Fruit fly (Drosophila melanogaster) whole organism, embryonic: Measurements from ENCODE around the gene kra.

ENCODE experiments used
- Ada2b ChIP-seq: fragments of 200-800 bp; sonication (Bioruptor generic); IDR thresholded peaks from 2 replicates; pipeline ENCODE4 v1.3.6; 2022; ENCODE audit warnings: missing biosample characterization, missing genetic modification characterization
- Atf-2 ChIP-seq: fragments of 200-800 bp; sonication (Bioruptor generic); optimal IDR thresholded peaks from 2 replicates; lab custom pipeline; 2016; ENCODE audit warnings: missing biosample characterization, missing genetic modification characterization
- Bdp1 ChIP-seq: fragments of 200-800 bp; sonication (Bioruptor generic); optimal IDR thresholded peaks from 3 replicates; lab custom pipeline; 2016; ENCODE audit warnings: missing biosample characterization, missing genetic modification characterization
- Bteb2 ChIP-seq: fragments of 200-800 bp; sonication (Bioruptor generic); optimal IDR thresholded peaks from 2 replicates; lab custom pipeline; 2016; ENCODE audit warnings: missing biosample characterization, missing genetic modification characterization
- CG10366 ChIP-seq: fragments of 200-800 bp; sonication (Bioruptor generic); IDR thresholded peaks from 2 replicates; pipeline ENCODE4 v1.3.6; 2022; ENCODE audit warnings: missing biosample characterization, missing genetic modification characterization
- CG10543 ChIP-seq: fragments of 200-800 bp; sonication (Bioruptor generic); optimal IDR thresholded peaks from 3 replicates; lab custom pipeline; 2017; ENCODE audit warnings: missing biosample characterization, mild to moderate bottlenecking, missing genetic modification characterization, moderate library complexity
- CG11695 ChIP-seq: fragments of 200-800 bp; sonication (Bioruptor generic); IDR thresholded peaks from 3 replicates; pipeline ENCODE4 v1.3.6; 2022; ENCODE audit warnings: missing biosample characterization, missing genetic modification characterization
- CG12769 ChIP-seq: fragments of 200-800 bp; sonication (Bioruptor generic); optimal IDR thresholded peaks from 2 replicates; lab custom pipeline; 2019; ENCODE audit warnings: missing biosample characterization, mild to moderate bottlenecking, missing genetic modification characterization, moderate library complexity
- CG13775 ChIP-seq: fragments of 200-800 bp; sonication (Bioruptor generic); optimal IDR thresholded peaks from 3 replicates; lab custom pipeline; 2017; ENCODE audit warnings: missing biosample characterization, mild to moderate bottlenecking, missing genetic modification characterization
- CG14441 ChIP-seq: fragments of 200-800 bp; sonication (Bioruptor generic); IDR thresholded peaks from 2 replicates; pipeline ENCODE4 v1.3.6; 2022; ENCODE audit warnings: missing biosample characterization, missing genetic modification characterization
- CG14965 ChIP-seq: fragments of 200-800 bp; sonication (Bioruptor generic); optimal IDR thresholded peaks from 2 replicates; lab custom pipeline; 2016; ENCODE audit warnings: missing biosample characterization, missing genetic modification characterization, borderline replicate concordance
- CG15479 ChIP-seq: fragments of 200-800 bp; sonication (Bioruptor generic); optimal IDR thresholded peaks from 3 replicates; lab custom pipeline; 2019; ENCODE audit warnings: missing biosample characterization, mild to moderate bottlenecking, missing genetic modification characterization, moderate library complexity
- CG1602 ChIP-seq: fragments of 200-800 bp; sonication (Bioruptor generic); optimal IDR thresholded peaks from 3 replicates; lab custom pipeline; 2016; ENCODE audit warnings: missing biosample characterization, missing genetic modification characterization
- CG16815 ChIP-seq: fragments of 200-800 bp; sonication (Bioruptor generic); optimal IDR thresholded peaks from 3 replicates; lab custom pipeline; 2017; ENCODE audit warnings: missing biosample characterization, mild to moderate bottlenecking, missing genetic modification characterization
- CG17829 ChIP-seq: fragments of 200-800 bp; optimal IDR thresholded peaks from 2 replicates; lab custom pipeline; 2019; ENCODE audit warnings: missing biosample characterization, mild to moderate bottlenecking, missing genetic modification characterization, moderate library complexity
- CG18619 ChIP-seq: fragments of 200-800 bp; sonication (Bioruptor generic); optimal IDR thresholded peaks from 3 replicates; lab custom pipeline; 2017; ENCODE audit warnings: missing biosample characterization, mild to moderate bottlenecking, missing genetic modification characterization
- CG2202 ChIP-seq: fragments of 200-800 bp; sonication (Bioruptor generic); optimal IDR thresholded peaks from 2 replicates; lab custom pipeline; 2018; ENCODE audit warnings: missing biosample characterization, mild to moderate bottlenecking, missing genetic modification characterization
- CG2889 ChIP-seq: fragments of 200-800 bp; sonication (Bioruptor generic); IDR thresholded peaks from 3 replicates; pipeline ENCODE4 v1.3.6; 2022; ENCODE audit warnings: missing biosample characterization, missing genetic modification characterization
- CG30431 ChIP-seq: fragments of 200-800 bp; sonication (Bioruptor generic); optimal IDR thresholded peaks from 2 replicates; lab custom pipeline; 2017; ENCODE audit warnings: missing biosample characterization, missing genetic modification characterization
- CG32767 ChIP-seq: fragments of 200-800 bp; sonication (Bioruptor generic); IDR thresholded peaks from 2 replicates; pipeline ENCODE4 v1.3.6; 2022; ENCODE audit warnings: missing biosample characterization, missing genetic modification characterization
- CG3847 ChIP-seq: fragments of 200-800 bp; sonication (Bioruptor generic); IDR thresholded peaks from 2 replicates; pipeline ENCODE4 v1.3.6; 2022; ENCODE audit warnings: missing biosample characterization, missing genetic modification characterization
- CG3995 ChIP-seq: fragments of 200-800 bp; sonication (Bioruptor generic); optimal IDR thresholded peaks from 3 replicates; lab custom pipeline; 2016; ENCODE audit warnings: missing biosample characterization, missing genetic modification characterization
- CG6654 ChIP-seq: fragments of 200-800 bp; sonication (Bioruptor generic); optimal IDR thresholded peaks from 2 replicates; lab custom pipeline; 2017; ENCODE audit warnings: missing biosample characterization, mild to moderate bottlenecking, missing genetic modification characterization
- CG8089 ChIP-seq: fragments of 200-800 bp; sonication (Bioruptor generic); optimal IDR thresholded peaks from 3 replicates; lab custom pipeline; 2016; ENCODE audit warnings: missing biosample characterization, missing genetic modification characterization
- CG8281 ChIP-seq: fragments of 200-800 bp; sonication (Bioruptor generic); optimal IDR thresholded peaks from 2 replicates; lab custom pipeline; 2018; ENCODE audit warnings: missing biosample characterization, mild to moderate bottlenecking, missing genetic modification characterization, moderate library complexity
- Drgx ChIP-seq: fragments of 200-800 bp; sonication (Bioruptor generic); IDR thresholded peaks from 2 replicates; pipeline ENCODE4 v1.3.6; 2022; ENCODE audit warnings: missing biosample characterization, missing genetic modification characterization
- Fer1 ChIP-seq: fragments of 200-800 bp; sonication (Bioruptor generic); optimal IDR thresholded peaks from 2 replicates; lab custom pipeline; 2017; ENCODE audit warnings: missing biosample characterization, mild to moderate bottlenecking, missing genetic modification characterization
- Hr39 ChIP-seq: fragments of >200 bp; optimal IDR thresholded peaks from 2 replicates; lab custom pipeline; 2017
- Meics ChIP-seq: fragments of 200-800 bp; sonication (Bioruptor generic); optimal IDR thresholded peaks from 2 replicates; lab custom pipeline; 2017; ENCODE audit warnings: missing biosample characterization, mild to moderate bottlenecking, missing genetic modification characterization
- NC2α ChIP-seq: fragments of 200-800 bp; sonication (Bioruptor generic); optimal IDR thresholded peaks from 2 replicates; lab custom pipeline; 2016; ENCODE audit warnings: missing biosample characterization, missing genetic modification characterization
- NFAT ChIP-seq: fragments of 200-800 bp; sonication (Bioruptor generic); IDR thresholded peaks from 2 replicates; pipeline ENCODE4 v1.3.6; 2022; ENCODE audit warnings: missing biosample characterization, missing genetic modification characterization
- Neu2 ChIP-seq: fragments of 200-800 bp; sonication (Bioruptor generic); optimal IDR thresholded peaks from 3 replicates; lab custom pipeline; 2016; ENCODE audit warnings: missing biosample characterization, missing genetic modification characterization, borderline replicate concordance
- YL-1 ChIP-seq: fragments of 200-800 bp; sonication (Bioruptor generic); optimal IDR thresholded peaks from 3 replicates; lab custom pipeline; 2017; ENCODE audit warnings: missing biosample characterization, mild to moderate bottlenecking, missing genetic modification characterization
- amos ChIP-seq: fragments of 200-800 bp; sonication (Bioruptor generic); IDR thresholded peaks from 2 replicates; pipeline ENCODE4 v1.3.6; 2022; ENCODE audit warnings: missing biosample characterization, missing genetic modification characterization; ENCODE audit not compliant: partially characterized antibody
- ato ChIP-seq: fragments of 200-800 bp; sonication (Bioruptor generic); IDR thresholded peaks from 2 replicates; pipeline ENCODE4 v1.3.6; 2022; ENCODE audit warnings: missing biosample characterization, missing genetic modification characterization; ENCODE audit not compliant: partially characterized antibody
- cad ChIP-seq: fragments of >200 bp; optimal IDR thresholded peaks from 2 replicates; lab custom pipeline; 2017; ENCODE audit warnings: missing biosample characterization, missing genetic modification characterization
- caup ChIP-seq: fragments of 200-800 bp; sonication (Bioruptor generic); optimal IDR thresholded peaks from 3 replicates; lab custom pipeline; 2017; ENCODE audit warnings: missing biosample characterization, mild to moderate bottlenecking, missing genetic modification characterization, moderate library complexity; ENCODE audit not compliant: severe bottlenecking
- cg ChIP-seq: fragments of 200-800 bp; sonication (Bioruptor generic); optimal IDR thresholded peaks from 3 replicates; lab custom pipeline; 2019; ENCODE audit warnings: missing biosample characterization, mild to moderate bottlenecking, missing genetic modification characterization, moderate library complexity
- ci ChIP-seq: fragments of 200-800 bp; sonication (Bioruptor generic); IDR thresholded peaks from 3 replicates; pipeline ENCODE4 v1.3.6; 2022; ENCODE audit warnings: missing biosample characterization, missing genetic modification characterization
- danr ChIP-seq: fragments of 200-800 bp; sonication (Bioruptor generic); IDR thresholded peaks from 2 replicates; pipeline ENCODE4 v1.3.6; 2022; ENCODE audit warnings: missing biosample characterization, missing genetic modification characterization
- hbn ChIP-seq: fragments of 200-800 bp; sonication (Bioruptor generic); IDR thresholded peaks from 2 replicates; pipeline ENCODE4 v1.3.6; 2022; ENCODE audit warnings: missing biosample characterization, missing genetic modification characterization; ENCODE audit not compliant: partially characterized antibody
- her ChIP-seq: fragments of 200-800 bp; sonication (Bioruptor generic); optimal IDR thresholded peaks from 2 replicates; lab custom pipeline; 2016; ENCODE audit warnings: missing biosample characterization, missing genetic modification characterization
- nerfin-1 ChIP-seq: fragments of 200-800 bp; sonication (Bioruptor generic); optimal IDR thresholded peaks from 3 replicates; lab custom pipeline; 2019; ENCODE audit warnings: missing biosample characterization, mild to moderate bottlenecking, missing genetic modification characterization, moderate library complexity
- phol ChIP-seq: fragments of 200-800 bp; sonication (Bioruptor generic); optimal IDR thresholded peaks from 3 replicates; lab custom pipeline; 2018; ENCODE audit warnings: missing biosample characterization, mild to moderate bottlenecking, missing genetic modification characterization, moderate library complexity
- run ChIP-seq: fragments of 200-800 bp; sonication (Bioruptor generic); optimal IDR thresholded peaks from 3 replicates; lab custom pipeline; 2018; ENCODE audit warnings: missing biosample characterization, mild to moderate bottlenecking, missing genetic modification characterization
- schlank ChIP-seq: fragments of 200-800 bp; sonication (Bioruptor generic); optimal IDR thresholded peaks from 2 replicates; lab custom pipeline; 2018; ENCODE audit warnings: missing biosample characterization, mild to moderate bottlenecking, missing genetic modification characterization
- slbo ChIP-seq: fragments of 200-800 bp; sonication (Bioruptor generic); IDR thresholded peaks from 2 replicates; pipeline ENCODE4 v1.3.6; 2022; ENCODE audit warnings: missing biosample characterization, missing genetic modification characterization
- sob ChIP-seq: fragments of 200-800 bp; sonication (Bioruptor generic); IDR thresholded peaks from 2 replicates; pipeline ENCODE4 v1.3.6; 2022; ENCODE audit warnings: missing biosample characterization, missing genetic modification characterization
- tgo ChIP-seq: fragments of 200-800 bp; sonication (Bioruptor generic); IDR thresholded peaks from 3 replicates; pipeline ENCODE4 v1.3.6; 2022; ENCODE audit warnings: missing biosample characterization, missing genetic modification characterization
- twi ChIP-seq: fragments of 200-800 bp; optimal IDR thresholded peaks from 2 replicates; lab custom pipeline; 2019; ENCODE audit warnings: missing biosample characterization, mild to moderate bottlenecking, missing genetic modification characterization, moderate library complexity
- unc-4 ChIP-seq: fragments of 200-800 bp; sonication (Bioruptor generic); IDR thresholded peaks from 2 replicates; pipeline ENCODE4 v1.3.6; 2022; ENCODE audit warnings: missing biosample characterization, missing genetic modification characterization; ENCODE audit not compliant: partially characterized antibody
- vvl ChIP-seq: fragments of 200-800 bp; sonication (Bioruptor generic); IDR thresholded peaks from 2 replicates; pipeline ENCODE4 v1.3.6; 2022; ENCODE audit warnings: missing biosample characterization, missing genetic modification characterization

kra gene

DNA sequence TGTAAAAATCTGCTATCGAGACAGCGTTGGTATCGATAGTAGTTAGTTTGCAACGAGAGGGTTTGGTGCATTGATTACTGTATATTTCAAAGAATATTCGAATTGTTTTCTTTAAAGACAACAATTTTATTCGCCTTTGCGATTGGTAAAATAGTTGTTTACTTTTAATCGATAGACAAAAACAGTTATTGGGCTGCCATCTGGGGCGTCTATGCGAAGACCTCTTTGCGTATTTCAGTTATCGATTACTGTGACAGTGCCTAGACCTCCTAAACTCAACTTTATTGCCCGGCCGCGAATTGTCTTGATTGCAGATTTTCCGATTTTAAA lies 12.1 kb upstream of the kra start, which contains the start of gene Atu (continued):
- TF ChIP-seq ci (GFP tag; lab: Robert Waterston, UW) (no peak), CG3847 (GFP tag; lab: Robert Waterston, UW) (peak; percentile 62), CG13775 (peak; percentile 35), CG6654 (GFP tag; lab: Kevin White, UChicago) (no peak), nerfin-1 (tag; lab: Kevin White, UChicago) (peak; percentile 18), run (tag; lab: Kevin White, UChicago) (no peak), Fer1 (GFP tag; lab: Kevin White, UChicago) (peak; percentile 3), sob (GFP tag; lab: Robert Waterston, UW) (peak; percentile 52), phol (tag; lab: Kevin White, UChicago) (peak; percentile 66), Bdp1 (GFP tag; lab: Kevin White, UChicago) (no peak), CG32767 (GFP tag; lab: Robert Waterston, UW) (no peak), CG8281 (tag; lab: Kevin White, UChicago) (no peak), twi (peak; percentile 31), slbo (GFP tag; lab: Robert Waterston, UW) (peak; percentile 49; the same call in 1 of the 2 replicates), CG17829 (tag; lab: Kevin White, UChicago) (peak; percentile 49), Meics (GFP tag; lab: Kevin White, UChicago) (peak; percentile 10), Ada2b (GFP tag; lab: Robert Waterston, UW) (no peak), schlank (tag; lab: Kevin White, UChicago) (no peak), CG12769 (peak; percentile 55), cg (GFP tag; lab: Kevin White, UChicago) (peak; percentile 87), CG14965 (GFP tag; lab: Kevin White, UChicago) (no peak), Bteb2 (no peak), YL-1 (peak; percentile 81), CG16815 (GFP tag; lab: Kevin White, UChicago) (no peak), Drgx (no peak), NC2α (GFP tag; lab: Kevin White, UChicago) (peak; percentile 2), unc-4 (peak; percentile 94), Atf-2 (GFP tag; lab: Kevin White, UChicago) (no peak), cad (GFP tag; lab: Kevin White, UChicago) (no peak), CG3995 (GFP tag; lab: Kevin White, UChicago) (peak; percentile 80), CG18619 (no peak), vvl (GFP tag; lab: Robert Waterston, UW) (no peak), caup (GFP tag; lab: Kevin White, UChicago) (no peak), tgo (no peak), CG15479 (GFP tag; lab: Kevin White, UChicago) (no peak), CG10366 (GFP tag; lab: Robert Waterston, UW) (no peak), CG2889 (GFP tag; lab: Robert Waterston, UW) (no peak), CG2202 (tag; lab: Kevin White, UChicago) (no peak), NFAT (GFP tag; lab: Robert Waterston, UW) (no peak), amos (GFP tag; lab: Robert Waterston, UW) (peak; percentile 87), hbn (GFP tag; lab: Robert Waterston, UW) (peak; percentile 89), Hr39 (lab: Kevin White, UChicago) (no peak), CG14441 (no peak), CG11695 (GFP tag; lab: Robert Waterston, UW) (no peak), CG8089 (GFP tag; lab: Kevin White, UChicago) (peak; percentile 46), CG30431 (GFP tag; lab: Kevin White, UChicago) (no peak), her (peak; percentile 10), ato (GFP tag; lab: Robert Waterston, UW) (peak; percentile 73; the same call in 1 of the 2 replicates), CG1602 (GFP tag; lab: Kevin White, UChicago) (no peak), Neu2 (no peak), danr (GFP tag; lab: Robert Waterston, UW) (no peak), CG10543 (no peak)
